Fruit fly (Drosophila melanogaster) whole organism, adult: Measurements from ENCODE around the gene CG32700.

Experiments used
- CG33017 ChIP-seq: fragments of 200-800 bp; sonication (Bioruptor generic); optimal IDR thresholded peaks from 2 replicates; lab custom pipeline; 2018; ENCODE audit warnings: missing biosample characterization, mild to moderate bottlenecking, missing genetic modification characterization, moderate library complexity
- CG7101 ChIP-seq: fragments of 200-800 bp; sonication (Bioruptor generic); optimal IDR thresholded peaks from 2 replicates; lab custom pipeline; 2018; ENCODE audit warnings: missing biosample characterization, mild to moderate bottlenecking, missing genetic modification characterization, moderate library complexity
- Clk ChIP-seq: fragments of 200-800 bp; sonication (Bioruptor generic); optimal IDR thresholded peaks from 2 replicates; lab custom pipeline; 2017; ENCODE audit warnings: missing biosample characterization, missing genetic modification characterization
- Crg-1 ChIP-seq: fragments of 200-800 bp; sonication (Bioruptor generic); optimal IDR thresholded peaks from 2 replicates; lab custom pipeline; 2016; ENCODE audit warnings: missing biosample characterization, missing genetic modification characterization
- cnc ChIP-seq, 2 experiments: fragments of >200 bp; optimal IDR thresholded peaks; 2 replicates each; lab custom pipeline; 2017
- kay ChIP-seq: fragments of 200-800 bp; sonication (Bioruptor generic); peaks from one replicate; lab custom pipeline; 2016; ENCODE audit warnings: missing biosample characterization, missing genetic modification characterization, borderline replicate concordance
- pad ChIP-seq: fragments of 200-800 bp; sonication (Bioruptor generic); optimal IDR thresholded peaks from 3 replicates; lab custom pipeline; 2017; ENCODE audit warnings: missing biosample characterization, missing genetic modification characterization, mild to moderate bottlenecking, moderate library complexity, missing genetic modification reagents

DNA sequence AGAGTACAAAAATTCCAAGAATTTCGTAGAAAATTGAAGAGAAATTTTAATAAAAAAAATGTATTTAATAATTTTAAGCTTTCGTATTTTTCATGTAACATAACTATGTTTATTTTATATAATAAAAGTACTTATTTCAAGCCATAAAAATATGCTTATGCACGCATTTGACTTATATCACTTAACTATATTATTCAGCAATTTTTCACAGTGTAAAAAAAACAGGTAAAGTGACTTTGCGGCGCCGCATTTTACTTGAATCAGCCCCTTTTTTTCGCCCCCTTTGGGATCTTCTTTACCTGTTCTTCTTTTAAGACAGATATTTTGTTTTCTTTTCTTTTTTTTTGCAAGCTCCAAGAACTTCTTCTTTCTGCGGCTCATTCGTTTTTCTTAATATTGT is 73.7 kb downstream of the CG32700 start:
- TF ChIP-seq CG7101 (no peak), cnc (optimal IDR thresholded peaks at IDR 0.05; lab: Kevin White, UChicago) (no peak), kay (GFP tag; lab: Kevin White, UChicago) (no peak), Clk (GFP tag; lab: Kevin White, UChicago) (no peak), Crg-1 (GFP tag; lab: Kevin White, UChicago) (no peak), pad (GFP tag; lab: Kevin White, UChicago) (no peak), CG33017 (tag; lab: Kevin White, UChicago) (no peak)
